Worm (Caenorhabditis elegans) whole organism, late embryonic: ENCODE results near the gene C53D6.8.

Source experiments
- C08G9.2 ChIP-seq: sonication (generic microtip); optimal IDR thresholded peaks from 2 replicates; lab custom pipeline; 2016; ENCODE audit warnings: mild to moderate bottlenecking, missing genetic modification characterization, moderate library complexity, missing compliant biosample characterization
- F13H6.1 ChIP-seq: sonication (generic microtip); optimal IDR thresholded peaks from 2 replicates; lab custom pipeline; 2016; ENCODE audit warnings: missing genetic modification characterization, missing compliant biosample characterization
- K02D7.2 ChIP-seq: sonication (generic microtip); optimal IDR thresholded peaks from 2 replicates; lab custom pipeline; 2017; ENCODE audit warnings: mild to moderate bottlenecking, missing genetic modification characterization, missing compliant biosample characterization
- K09A11.1 ChIP-seq: sonication (generic microtip); optimal IDR thresholded peaks from 2 replicates; lab custom pipeline; 2017; ENCODE audit warnings: antibody characterized with exemption, mild to moderate bottlenecking, missing genetic modification characterization, missing compliant biosample characterization; ENCODE audit not compliant: insufficient read depth
- T23F11.4 ChIP-seq: fragments of 200-800 bp; sonication (Bioruptor generic); optimal IDR thresholded peaks from 2 replicates; lab custom pipeline; 2018; ENCODE audit warnings: mild to moderate bottlenecking, missing genetic modification characterization, missing compliant biosample characterization
- Y22D7AL.16 ChIP-seq: sonication (generic microtip); optimal IDR thresholded peaks from 2 replicates; lab custom pipeline; 2016; ENCODE audit warnings: missing genetic modification characterization, missing compliant biosample characterization
- ahr-1 ChIP-seq: sonication (generic microtip); optimal IDR thresholded peaks from 2 replicates; lab custom pipeline; 2016; ENCODE audit warnings: missing genetic modification characterization, missing compliant biosample characterization
- ceh-18 ChIP-seq: sonication (generic microtip); optimal IDR thresholded peaks from 2 replicates; lab custom pipeline; 2016; ENCODE audit warnings: missing genetic modification characterization, missing compliant biosample characterization
- ceh-2 ChIP-seq: sonication (generic microtip); optimal IDR thresholded peaks from 2 replicates; lab custom pipeline; 2016; ENCODE audit warnings: missing genotype, missing genetic modification characterization, missing compliant biosample characterization
- ceh-31 ChIP-seq: sonication (generic microtip); optimal IDR thresholded peaks from 2 replicates; lab custom pipeline; 2016; ENCODE audit warnings: missing genetic modification characterization, missing compliant biosample characterization
- ceh-45 ChIP-seq: fragments of 200-800 bp; sonication (Bioruptor generic); IDR thresholded peaks from 2 replicates; pipeline ENCODE4 v1.3.6; 2022; ENCODE audit warnings: missing genetic modification reagents, missing genetic modification characterization, missing compliant biosample characterization
- ceh-48 ChIP-seq: sonication (generic microtip); optimal IDR thresholded peaks from 2 replicates; lab custom pipeline; 2016; ENCODE audit warnings: missing genetic modification characterization, inconsistent platforms, missing compliant biosample characterization
- dve-1 ChIP-seq: sonication (generic microtip); optimal IDR thresholded peaks from 2 replicates; lab custom pipeline; 2017; ENCODE audit warnings: antibody characterized with exemption, mild to moderate bottlenecking, missing genetic modification characterization, missing compliant biosample characterization
- elt-2 ChIP-seq: sonication (generic microtip); optimal IDR thresholded peaks from 2 replicates; lab custom pipeline; 2016; ENCODE audit warnings: missing genetic modification reagents, missing genetic modification characterization, missing compliant biosample characterization
- ets-4 ChIP-seq: sonication (generic microtip); optimal IDR thresholded peaks from 2 replicates; lab custom pipeline; 2016; ENCODE audit warnings: missing genetic modification characterization, missing compliant biosample characterization
- fax-1 ChIP-seq: sonication (generic microtip); optimal IDR thresholded peaks from 2 replicates; lab custom pipeline; 2016; ENCODE audit warnings: missing genotype, missing genetic modification characterization, missing compliant biosample characterization
- fkh-6 ChIP-seq: sonication (generic microtip); optimal IDR thresholded peaks from 2 replicates; lab custom pipeline; 2016; ENCODE audit warnings: missing genetic modification characterization, missing compliant biosample characterization
- gmeb-2 ChIP-seq: sonication (generic microtip); optimal IDR thresholded peaks from 2 replicates; lab custom pipeline; 2016; ENCODE audit warnings: missing genetic modification characterization, inconsistent platforms, missing compliant biosample characterization
- hlh-13 ChIP-seq: fragments of 200-800 bp; sonication (Bioruptor generic); optimal IDR thresholded peaks from 2 replicates; lab custom pipeline; 2018; ENCODE audit warnings: mild to moderate bottlenecking, missing genetic modification characterization, missing compliant biosample characterization
- hlh-30 ChIP-seq: sonication (generic microtip); optimal IDR thresholded peaks from 2 replicates; lab custom pipeline; 2017; ENCODE audit warnings: antibody characterized with exemption, missing genetic modification characterization, missing compliant biosample characterization; ENCODE audit not compliant: insufficient read depth
- hlh-6 ChIP-seq: sonication (generic microtip); optimal IDR thresholded peaks from 2 replicates; lab custom pipeline; 2016; ENCODE audit warnings: missing genotype, missing genetic modification characterization, missing compliant biosample characterization
- madf-2 ChIP-seq: sonication (generic microtip); optimal IDR thresholded peaks from 2 replicates; lab custom pipeline; 2017; ENCODE audit warnings: missing genetic modification characterization, missing compliant biosample characterization
- mec-3 ChIP-seq: sonication (generic microtip); optimal IDR thresholded peaks from 2 replicates; lab custom pipeline; 2016; ENCODE audit warnings: borderline replicate concordance, missing genetic modification characterization, missing compliant biosample characterization
- nfya-1 ChIP-seq: sonication (generic microtip); optimal IDR thresholded peaks from 2 replicates; lab custom pipeline; 2017; ENCODE audit warnings: missing genetic modification characterization, mild to moderate bottlenecking, missing compliant biosample characterization, antibody characterized with exemption, moderate library complexity
- nhr-11 ChIP-seq: fragments of 150-350 bp; optimal IDR thresholded peaks from 2 replicates; lab custom pipeline; 2014; ENCODE audit warnings: missing biosample characterization, missing genetic modification characterization
- nhr-232 ChIP-seq: sonication (generic microtip); optimal IDR thresholded peaks from 2 replicates; lab custom pipeline; 2016; ENCODE audit warnings: missing genetic modification characterization, missing compliant biosample characterization
- npax-4 ChIP-seq: sonication (generic microtip); optimal IDR thresholded peaks from 2 replicates; lab custom pipeline; 2016; ENCODE audit warnings: missing genetic modification characterization, missing compliant biosample characterization
- pha-2 ChIP-seq: sonication (generic microtip); optimal IDR thresholded peaks from 2 replicates; lab custom pipeline; 2017; ENCODE audit warnings: mild to moderate bottlenecking, missing genetic modification characterization, missing compliant biosample characterization
- pha-4 ChIP-seq: fragments of 150-350 bp; optimal IDR thresholded peaks from 2 replicates; lab custom pipeline; 2018; ENCODE audit warnings: missing biosample characterization, missing genetic modification reagents, missing genetic modification characterization
- pqm-1 ChIP-seq: sonication (generic microtip); optimal IDR thresholded peaks from 2 replicates; lab custom pipeline; 2016; ENCODE audit warnings: missing genetic modification characterization, missing compliant biosample characterization
- sdc-2 ChIP-seq: sonication (generic microtip); optimal IDR thresholded peaks from 2 replicates; lab custom pipeline; 2016; ENCODE audit warnings: missing genotype, missing genetic modification characterization, missing compliant biosample characterization
- tbx-2 ChIP-seq: sonication (generic microtip); optimal IDR thresholded peaks from 2 replicates; lab custom pipeline; 2016; ENCODE audit warnings: missing genetic modification characterization, missing compliant biosample characterization
- tbx-7 ChIP-seq: sonication (generic microtip); optimal IDR thresholded peaks from 2 replicates; lab custom pipeline; 2016; ENCODE audit warnings: missing genotype, missing genetic modification characterization, missing compliant biosample characterization
- unc-3 ChIP-seq, 2 experiments: fragments of 200-800 bp in 1 of 2; sonication (Bioruptor generic) in 1 of 2; sonication (generic microtip) in 1 of 2; conservative IDR thresholded peaks in 1 of 2; optimal IDR thresholded peaks in 1 of 2; 2 replicates each; pipeline versions ENCODE4 v1.3.6 to Lab custom; 2016 to 2022; ENCODE audit warnings: missing compliant biosample characterization in 2 of 2, missing genetic modification characterization in 2 of 2, missing genetic modification reagents in 1 of 2
- unc-55 ChIP-seq: sonication (generic microtip); optimal IDR thresholded peaks from 2 replicates; lab custom pipeline; 2017; ENCODE audit warnings: missing biosample characterization, missing genetic modification reagents, missing genetic modification characterization
- zip-5 ChIP-seq: sonication (generic microtip); optimal IDR thresholded peaks from 2 replicates; lab custom pipeline; 2016; ENCODE audit warnings: missing genetic modification characterization, missing compliant biosample characterization

C53D6.8 gene

DNA sequence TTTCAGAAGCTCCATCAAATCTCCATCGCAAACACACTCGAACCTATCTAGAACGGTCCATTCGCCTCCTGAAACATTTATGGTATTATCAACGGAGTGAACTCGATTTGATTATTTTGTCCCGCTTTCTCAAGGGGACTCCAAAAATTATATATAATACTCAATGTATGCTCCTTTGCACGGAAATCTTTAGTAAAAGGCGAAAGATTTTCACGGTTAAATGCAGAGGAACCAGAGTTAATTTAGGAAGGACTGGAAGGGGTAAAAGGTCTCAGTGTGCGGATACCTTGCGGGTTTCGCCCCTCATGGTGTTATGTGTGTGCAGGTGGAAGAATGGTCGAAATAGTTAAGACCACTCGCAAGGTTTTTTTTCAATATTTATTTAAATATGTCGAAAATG is 1.4 kb downstream of the C53D6.8 start:
- TF ChIP-seq unc-55 (no peak), dve-1 (tag; lab: Kevin White, UChicago) (no peak)

DNA sequence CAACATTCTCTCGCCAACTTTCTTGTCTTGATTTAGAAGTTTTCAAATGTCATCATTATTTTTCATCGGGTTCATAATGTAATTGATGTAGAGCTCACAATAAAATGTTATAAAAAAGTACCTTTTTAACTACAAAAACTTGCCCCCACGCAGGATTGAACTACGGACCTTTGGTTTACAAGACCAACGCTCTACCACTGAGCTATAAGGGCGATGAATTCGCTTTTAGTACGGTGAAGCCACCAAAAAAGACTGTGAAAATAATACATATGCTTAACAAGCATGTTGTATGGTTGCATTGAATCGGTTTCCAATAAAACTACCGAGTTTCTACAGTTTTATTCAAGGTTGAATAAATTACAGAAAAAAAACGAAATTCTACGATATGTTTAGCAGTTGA is 1.9 kb downstream of the C53D6.8 start:
- TF ChIP-seq hlh-30 (tag; lab: Kevin White, UChicago) (no peak), nhr-232 (tag; lab: Kevin White, UChicago) (no peak), unc-3 (GFP tag; conservative IDR thresholded peaks at IDR 0.05; lab: Robert Waterston, UW) (no peak), unc-3 (tag; optimal IDR thresholded peaks at IDR 0.05; lab: Kevin White, UChicago) (no peak), pha-4 (tag; lab: Kevin White, UChicago) (no peak), npax-4 (tag; lab: Kevin White, UChicago) (no peak), nfya-1 (tag; lab: Kevin White, UChicago) (no peak), pha-2 (tag; lab: Kevin White, UChicago) (no peak), ceh-18 (tag; lab: Kevin White, UChicago) (no peak), T23F11.4 (no peak), ahr-1 (tag; lab: Kevin White, UChicago) (no peak), Y22D7AL.16 (tag; lab: Kevin White, UChicago) (no peak), madf-2 (tag; lab: Kevin White, UChicago) (no peak), unc-55 (no peak), tbx-7 (tag; lab: Kevin White, UChicago) (no peak), hlh-13 (GFP tag; lab: Kevin White, UChicago) (no peak), zip-5 (tag; lab: Kevin White, UChicago) (no peak), tbx-2 (tag; lab: Kevin White, UChicago) (no peak)

DNA sequence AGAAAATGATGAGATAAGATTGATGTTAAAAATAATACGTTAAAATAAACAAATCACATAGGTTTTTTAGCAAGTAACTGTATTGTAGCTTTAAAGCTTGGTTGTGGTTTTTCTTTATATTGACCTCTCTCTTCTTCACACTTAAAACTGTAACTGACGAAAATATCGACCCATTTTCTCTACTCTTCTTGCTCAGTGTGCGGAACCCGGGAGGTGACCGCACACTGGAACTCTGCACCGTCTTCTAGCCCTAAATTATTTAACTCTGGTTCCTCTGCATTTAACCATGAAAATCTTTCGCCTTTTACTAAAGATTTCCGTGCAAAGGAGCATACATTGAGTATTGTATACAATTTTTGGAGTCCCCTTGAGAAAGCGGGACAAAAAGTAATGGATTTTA is 8.0 kb downstream of the C53D6.8 start:
- TF ChIP-seq ceh-2 (tag; lab: Kevin White, UChicago), result no peak

DNA sequence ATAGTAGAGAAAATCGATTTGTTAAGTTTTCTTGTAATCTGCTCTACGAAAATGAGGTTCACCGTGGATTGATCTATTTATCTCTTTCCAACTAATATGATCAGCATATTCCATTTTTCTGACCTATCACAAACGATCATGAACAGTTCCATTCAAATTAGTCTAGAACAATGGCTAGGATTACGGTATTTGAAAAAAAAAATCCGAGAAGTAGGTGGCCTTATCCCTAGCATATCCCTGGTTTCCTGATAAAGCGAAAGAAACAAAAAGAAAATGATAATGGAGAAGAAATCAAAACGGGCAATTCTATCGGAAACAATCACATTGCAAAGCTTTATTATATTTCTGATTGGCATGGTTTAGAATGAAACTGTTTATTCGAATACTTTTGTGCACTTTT is 9.8 kb downstream of the C53D6.8 start, which contains the start of gene mltn-12:
TSS of gene mltn-12 (plus strand) at position 301 of the 400 bp plus-strand sequence.
- TF ChIP-seq hlh-6 (no peak), nhr-11 (no peak), elt-2 (tag; lab: Kevin White, UChicago) (no peak), zip-5 (tag; lab: Kevin White, UChicago) (no peak), pqm-1 (tag; lab: Kevin White, UChicago) (no peak), ceh-45 (GFP tag; lab: Robert Waterston, UW) (no peak), fax-1 (tag; lab: Kevin White, UChicago) (no peak), fkh-6 (tag; lab: Kevin White, UChicago) (no peak), C08G9.2 (tag; lab: Kevin White, UChicago) (no peak), unc-3 (GFP tag; conservative IDR thresholded peaks at IDR 0.05; lab: Robert Waterston, UW) (no peak), unc-3 (tag; optimal IDR thresholded peaks at IDR 0.05; lab: Kevin White, UChicago) (no peak), nfya-1 (tag; lab: Kevin White, UChicago) (no peak)

DNA sequence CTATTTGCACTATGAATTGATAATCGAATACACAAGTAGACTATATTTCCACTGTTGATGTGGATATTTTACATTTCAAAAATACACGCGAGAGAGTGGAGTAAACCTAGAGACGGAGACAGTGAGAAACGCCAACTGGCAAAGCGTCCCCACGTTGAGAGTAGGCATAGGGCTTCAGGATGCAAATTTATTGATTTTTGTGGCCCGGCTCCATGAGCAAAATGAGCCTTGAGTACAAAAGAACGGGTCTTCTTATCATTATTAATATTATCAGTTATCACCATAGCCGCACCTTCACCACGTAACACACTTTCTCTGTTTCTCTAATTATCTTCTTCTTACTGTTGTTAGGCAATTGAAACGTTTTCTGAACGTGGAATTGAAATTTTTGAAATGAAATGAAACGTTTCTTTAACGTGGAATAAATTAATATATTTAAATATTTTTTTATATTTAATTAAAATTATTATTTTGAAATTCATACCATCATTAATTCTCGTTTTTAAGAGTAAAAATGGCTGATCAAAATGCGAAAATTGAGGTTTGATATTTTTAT is 15.7 kb downstream of the C53D6.8 start, which contains the start of gene bre-1:
TSS of gene bre-1 (plus strand) at position 506 of the 556 bp plus-strand sequence.
- no peak for TF ChIP-seq ceh-45 (GFP tag; lab: Robert Waterston, UW)
- peak; percentile 81 for TF ChIP-seq ceh-48 (tag; lab: Kevin White, UChicago)
- TF ChIP-seq nhr-11, result no peak
- TF ChIP-seq sdc-2 (tag; lab: Kevin White, UChicago), result no peak
- TF ChIP-seq ets-4 (tag; lab: Kevin White, UChicago), result no peak
- no peak for TF ChIP-seq K02D7.2 (tag; lab: Kevin White, UChicago)
- TF ChIP-seq gmeb-2 (tag; lab: Kevin White, UChicago), result no peak
- no peak for TF ChIP-seq F13H6.1
- TF ChIP-seq mec-3 (tag; lab: Kevin White, UChicago), result no peak
- peak; percentile 81 for TF ChIP-seq elt-2 (tag; lab: Kevin White, UChicago)
- TF ChIP-seq nfya-1 (tag; lab: Kevin White, UChicago), result peak; percentile 19
- no peak for TF ChIP-seq K09A11.1 (tag; lab: Kevin White, UChicago)
- no peak for TF ChIP-seq ceh-31 (tag; lab: Kevin White, UChicago)
